Worm (Caenorhabditis elegans): ENCODE results near the gene tag-266.

tag-266 gene

DNA sequence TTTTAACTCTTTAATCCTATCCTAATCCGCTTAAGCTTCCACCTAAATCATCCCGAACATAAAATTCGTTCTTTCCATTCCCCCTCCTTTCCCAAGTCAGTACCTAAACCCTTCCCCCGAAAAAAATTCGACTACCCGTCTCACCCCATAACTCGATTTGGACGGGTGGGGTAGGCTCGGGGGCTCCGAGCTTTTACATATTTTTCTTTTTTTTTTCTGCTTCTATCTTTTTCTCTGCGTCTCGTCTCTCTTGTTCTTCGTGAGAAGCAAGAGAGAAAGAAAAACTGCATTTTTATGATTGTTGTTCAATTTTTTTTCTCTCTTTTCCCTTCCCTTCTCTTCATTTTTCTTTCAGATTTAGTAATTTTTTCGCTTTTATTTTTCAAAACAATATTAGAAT is 35.4 kb upstream of the tag-266 start:
- TF ChIP-seq ctbp-1 (GFP tag; IDR thresholded peaks at IDR 0.05), result peak; percentile 70
- peak; percentile 76 for TF ChIP-seq ces-1 (GFP tag; optimal IDR thresholded peaks at IDR 0.05)
- TF ChIP-seq egl-27 (tag; optimal IDR thresholded peaks at IDR 0.05), result no peak
- TF ChIP-seq duxl-1 (tag; optimal IDR thresholded peaks at IDR 0.05; ENCODE audit: poor library complexity), result no peak
- TF ChIP-seq saeg-2 (GFP tag; IDR thresholded peaks at IDR 0.05), result no peak
- TF ChIP-seq nhr-6 (tag; optimal IDR thresholded peaks at IDR 0.05), result no peak
- TF ChIP-seq lsy-2 (tag; optimal IDR thresholded peaks at IDR 0.05), result no peak
- peak; percentile 77 for TF ChIP-seq aha-1 (tag)
- TF ChIP-seq mdt-29 (GFP tag; IDR thresholded peaks at IDR 0.05), result no peak
- no peak for TF ChIP-seq nhr-10 (tag; optimal IDR thresholded peaks at IDR 0.05)
- peak; percentile 44 for TF ChIP-seq mep-1 (tag; optimal IDR thresholded peaks at IDR 0.05)
- TF ChIP-seq rbr-2 (tag; optimal IDR thresholded peaks at IDR 0.05), result peak; percentile 14
- TF ChIP-seq dmd-9 (GFP tag; IDR thresholded peaks at IDR 0.05), result no peak
- no peak for TF ChIP-seq skn-1 (tag; optimal IDR thresholded peaks at IDR 0.05)
- no peak for TF ChIP-seq hlh-11 (tag; optimal IDR thresholded peaks at IDR 0.05)
- TF ChIP-seq egl-43 (GFP tag; IDR thresholded peaks at IDR 0.05), result 0 out of 2 replicates have a peak, but pooled peaks have one; percentile 15
- no peak for TF ChIP-seq zfp-2 (tag; optimal IDR thresholded peaks at IDR 0.05)
- peak; percentile 63 for TF ChIP-seq fkh-10 (GFP tag; optimal IDR thresholded peaks at IDR 0.05)
- TF ChIP-seq Y5F2A.4 (GFP tag; optimal IDR thresholded peaks at IDR 0.05), result no peak
- no peak for TF ChIP-seq mxl-2 (GFP tag; conservative IDR thresholded peaks at IDR 0.05)
- TF ChIP-seq lin-39 (tag; optimal IDR thresholded peaks at IDR 0.05), result no peak

DNA sequence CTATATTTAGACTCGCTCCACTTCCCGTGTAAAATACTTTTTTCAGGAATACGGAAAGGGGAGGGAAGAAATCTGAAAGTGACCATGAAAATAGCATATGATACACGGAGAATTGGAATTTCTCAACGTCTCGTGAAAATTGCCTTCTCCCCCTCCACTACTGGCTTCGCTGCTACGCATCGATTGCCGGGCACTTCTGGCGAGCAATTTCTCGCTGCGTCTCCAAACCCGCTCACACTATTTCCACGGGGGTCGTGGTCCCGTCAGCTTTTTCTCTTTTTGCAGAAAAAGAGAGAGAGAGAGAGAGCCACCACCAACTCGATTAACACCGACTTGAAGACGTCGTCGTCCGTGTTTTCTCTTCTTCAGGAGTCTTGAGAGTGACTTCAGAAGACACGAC is 31.0 kb upstream of the tag-266 start:
- TF ChIP-seq hlh-30 (tag; optimal IDR thresholded peaks at IDR 0.05; ENCODE audit: insufficient read depth) (peak; percentile 73), php-3 (GFP tag; IDR thresholded peaks at IDR 0.05) (no peak), zfp-2 (tag; optimal IDR thresholded peaks at IDR 0.05) (no peak), daf-12 (tag; optimal IDR thresholded peaks at IDR 0.05) (no peak), hlh-11 (tag; optimal IDR thresholded peaks at IDR 0.05) (peak; percentile 30), egl-43 (GFP tag; IDR thresholded peaks at IDR 0.05) (peak; percentile 60; the same call in 1 of the 2 replicates), hmg-1.1 (GFP tag; IDR thresholded peaks at IDR 0.05) (peak; percentile 76), hif-1 (tag; optimal IDR thresholded peaks at IDR 0.05) (peak in 1 of 2 experiments; percentile 35), lin-38 (GFP tag; IDR thresholded peaks at IDR 0.05) (peak; percentile 32), dmd-6 (GFP tag; IDR thresholded peaks at IDR 0.05) (peak; percentile 7; the same call in 1 of the 2 replicates), mep-1 (tag; optimal IDR thresholded peaks at IDR 0.05) (peak; percentile 62), lsy-2 (tag; optimal IDR thresholded peaks at IDR 0.05) (peak in 1 of 2 experiments; percentile 65), set-16 (GFP tag; IDR thresholded peaks at IDR 0.05) (peak; percentile 63), rbr-2 (tag; optimal IDR thresholded peaks at IDR 0.05) (peak; percentile 76), ztf-11 (tag; optimal IDR thresholded peaks at IDR 0.05) (no peak), madf-9 (GFP tag; conservative IDR thresholded peaks at IDR 0.05) (no peak; the same call in 1 of the 2 replicates), mdl-1 (tag; optimal IDR thresholded peaks at IDR 0.05) (peak in 1 of 2 experiments; percentile 64), Y105C5A.15 (GFP tag; IDR thresholded peaks at IDR 0.05) (no peak), nhr-11 (tag; optimal IDR thresholded peaks at IDR 0.05) (peak; percentile 51), F37D6.2 (tag; optimal IDR thresholded peaks at IDR 0.05) (peak; percentile 61), ceh-44 (GFP tag; IDR thresholded peaks at IDR 0.05) (no peak), ctbp-1 (GFP tag; IDR thresholded peaks at IDR 0.05) (peak; percentile 77), tra-1 (GFP tag; IDR thresholded peaks at IDR 0.05) (no peak), ces-1 (GFP tag; optimal IDR thresholded peaks at IDR 0.05) (peak; percentile 71), attf-4 (tag; optimal IDR thresholded peaks at IDR 0.05) (no peak), F10B5.3 (tag; optimal IDR thresholded peaks at IDR 0.05) (no peak), unc-62 (GFP tag; optimal IDR thresholded peaks at IDR 0.05 in 1 of 2) (peak in 1 of 2 experiments; percentile 10), unc-62 (tag; optimal IDR thresholded peaks at IDR 0.05) (no peak), fkh-10 (GFP tag; optimal IDR thresholded peaks at IDR 0.05) (peak; percentile 77), lin-29 (GFP tag; IDR thresholded peaks at IDR 0.05) (no peak)

All from whole organism, L4 larva.